Fruit fly (Drosophila melanogaster) whole organism, embryonic: ENCODE measurements around the gene Notum.
A peak's percentile ranks its signal among the peaks of the same experiment; 100 is the strongest.

Experiments
- Adf1 ChIP-seq: fragments of 200-800 bp; sonication (Bioruptor generic); IDR thresholded peaks from 2 replicates; pipeline ENCODE4 v1.3.6; 2022; ENCODE audit warnings: missing biosample characterization, missing genetic modification characterization
- Antp ChIP-seq: fragments of 200-800 bp; sonication (Bioruptor generic); optimal IDR thresholded peaks from 3 replicates; lab custom pipeline; 2016; ENCODE audit warnings: missing biosample characterization, missing genetic modification characterization
- Awh ChIP-seq: fragments of 200-800 bp; sonication (Bioruptor generic); IDR thresholded peaks from 2 replicates; pipeline ENCODE4, ENCODE4 v1.3.6; 2022; ENCODE audit warnings: missing biosample characterization, missing genetic modification characterization
- BtbVII ChIP-seq: fragments of 200-800 bp; sonication (Bioruptor generic); optimal IDR thresholded peaks from 3 replicates; lab custom pipeline; 2017; ENCODE audit warnings: missing biosample characterization, mild to moderate bottlenecking, missing genetic modification characterization
- CG11504 ChIP-seq: fragments of 200-800 bp; sonication (Bioruptor generic); optimal IDR thresholded peaks from 3 replicates; lab custom pipeline; 2019; ENCODE audit warnings: missing biosample characterization, mild to moderate bottlenecking, missing genetic modification characterization, moderate library complexity
- CG12071 ChIP-seq: fragments of 200-800 bp; sonication (Bioruptor generic); optimal IDR thresholded peaks from 3 replicates; lab custom pipeline; 2018; ENCODE audit warnings: missing biosample characterization, mild to moderate bottlenecking, missing genetic modification characterization
- CG12155 ChIP-seq: fragments of 200-800 bp; sonication (Bioruptor generic); optimal IDR thresholded peaks from 3 replicates; lab custom pipeline; 2016; ENCODE audit warnings: missing biosample characterization, missing genetic modification characterization
- CG12219 ChIP-seq: fragments of 200-800 bp; sonication (Bioruptor generic); optimal IDR thresholded peaks from 3 replicates; lab custom pipeline; 2018; ENCODE audit warnings: missing biosample characterization, mild to moderate bottlenecking, missing genetic modification characterization
- CG1233 ChIP-seq: fragments of 200-800 bp; sonication (Bioruptor generic); optimal IDR thresholded peaks from 4 replicates; lab custom pipeline; 2018; ENCODE audit warnings: missing biosample characterization, mild to moderate bottlenecking, missing genetic modification characterization
- CG13123 ChIP-seq: fragments of 200-800 bp; sonication (Bioruptor generic); optimal IDR thresholded peaks from 2 replicates; lab custom pipeline; 2016; ENCODE audit warnings: missing biosample characterization, missing genetic modification characterization
- CG13424 ChIP-seq: fragments of 200-800 bp; sonication (Bioruptor generic); optimal IDR thresholded peaks from 2 replicates; lab custom pipeline; 2019; ENCODE audit warnings: missing biosample characterization, mild to moderate bottlenecking, missing genetic modification characterization, moderate library complexity
- CG13775 ChIP-seq: fragments of 200-800 bp; sonication (Bioruptor generic); optimal IDR thresholded peaks from 3 replicates; lab custom pipeline; 2017; ENCODE audit warnings: missing biosample characterization, mild to moderate bottlenecking, missing genetic modification characterization
- CG15514 ChIP-seq: fragments of 200-800 bp; sonication (Bioruptor generic); optimal IDR thresholded peaks from 3 replicates; lab custom pipeline; 2017; ENCODE audit warnings: missing biosample characterization, missing genetic modification characterization, mild to moderate bottlenecking, moderate library complexity, missing genetic modification reagents
- CG17802 ChIP-seq: fragments of 200-800 bp; sonication (Bioruptor generic); optimal IDR thresholded peaks from 2 replicates; lab custom pipeline; 2018; ENCODE audit warnings: missing biosample characterization, mild to moderate bottlenecking, missing genetic modification characterization, moderate library complexity
- CG18619 ChIP-seq: fragments of 200-800 bp; sonication (Bioruptor generic); optimal IDR thresholded peaks from 3 replicates; lab custom pipeline; 2017; ENCODE audit warnings: missing biosample characterization, mild to moderate bottlenecking, missing genetic modification characterization
- CG2712 ChIP-seq: fragments of 200-800 bp; optimal IDR thresholded peaks from 3 replicates; lab custom pipeline; 2019; ENCODE audit warnings: missing biosample characterization, mild to moderate bottlenecking, missing genetic modification characterization, moderate library complexity
- CG30020 ChIP-seq: fragments of 200-800 bp; optimal IDR thresholded peaks from 2 replicates; lab custom pipeline; 2019; ENCODE audit warnings: missing biosample characterization, mild to moderate bottlenecking, missing genetic modification characterization, moderate library complexity
- CG42726 ChIP-seq: fragments of 200-800 bp; sonication (Bioruptor generic); IDR thresholded peaks from 2 replicates; pipeline ENCODE4 v1.3.6; 2022; ENCODE audit warnings: missing biosample characterization, missing genetic modification characterization; ENCODE audit not compliant: partially characterized antibody
- CG4328 ChIP-seq: fragments of 200-800 bp; sonication (Bioruptor generic); optimal IDR thresholded peaks from 3 replicates; lab custom pipeline; 2017; ENCODE audit warnings: missing biosample characterization, missing genetic modification reagents, missing genetic modification characterization
- CG4360 ChIP-seq: fragments of 200-800 bp; sonication (Bioruptor generic); IDR thresholded peaks from 2 replicates; pipeline ENCODE4 v1.3.6; 2022; ENCODE audit warnings: missing biosample characterization, missing genetic modification characterization
- CG4854 ChIP-seq: fragments of 200-800 bp; sonication (Bioruptor generic); optimal IDR thresholded peaks from 2 replicates; lab custom pipeline; 2016; ENCODE audit warnings: missing biosample characterization, missing genetic modification characterization, inconsistent platforms
- CG6813 ChIP-seq: fragments of 200-800 bp; sonication (Bioruptor generic); optimal IDR thresholded peaks from 2 replicates; lab custom pipeline; 2017; ENCODE audit warnings: missing biosample characterization, missing genetic modification characterization, mild to moderate bottlenecking, moderate library complexity, missing genetic modification reagents
- CG7271 ChIP-seq: fragments of 200-800 bp; sonication (Bioruptor generic); optimal IDR thresholded peaks from 2 replicates; lab custom pipeline; 2018; ENCODE audit warnings: missing biosample characterization, mild to moderate bottlenecking, missing genetic modification characterization, moderate library complexity
- CG7928 ChIP-seq: fragments of 200-800 bp; sonication (Bioruptor generic); optimal IDR thresholded peaks from 2 replicates; lab custom pipeline; 2017; ENCODE audit warnings: missing biosample characterization, mild to moderate bottlenecking, missing genetic modification characterization
- CG7987 ChIP-seq: fragments of 200-800 bp; sonication (Bioruptor generic); optimal IDR thresholded peaks from 2 replicates; lab custom pipeline; 2018; ENCODE audit warnings: missing biosample characterization, mild to moderate bottlenecking, missing genetic modification characterization, moderate library complexity
- Deaf1 ChIP-seq: fragments of 200-800 bp; optimal IDR thresholded peaks from 3 replicates; lab custom pipeline; 2019; ENCODE audit warnings: missing biosample characterization, mild to moderate bottlenecking, missing genetic modification characterization, moderate library complexity
- Dfd ChIP-seq, 2 experiments: fragments of >200 bp; optimal IDR thresholded peaks; 2 replicates each; lab custom pipeline; 2017; ENCODE audit warnings: missing biosample characterization in 2 of 2, missing genetic modification characterization in 2 of 2
- Dip3 ChIP-seq: fragments of 200-800 bp; sonication (Bioruptor generic); optimal IDR thresholded peaks from 3 replicates; lab custom pipeline; 2016; ENCODE audit warnings: missing biosample characterization, missing genetic modification characterization
- Dll ChIP-seq: fragments of 200-800 bp; sonication (Bioruptor generic); IDR thresholded peaks from 4 replicates; pipeline ENCODE4 v1.3.6; 2022; ENCODE audit warnings: missing biosample characterization, missing genetic modification characterization; ENCODE audit not compliant: partially characterized antibody
- Doc3 ChIP-seq: fragments of 200-800 bp; sonication (Bioruptor generic); IDR thresholded peaks from 3 replicates; pipeline ENCODE4 v1.3.6; 2022; ENCODE audit warnings: missing biosample characterization, missing genetic modification characterization; ENCODE audit not compliant: partially characterized antibody
- Ets65A ChIP-seq: fragments of 200-800 bp; sonication (Bioruptor generic); peaks from one replicate; lab custom pipeline; 2016; ENCODE audit warnings: missing biosample characterization, missing genetic modification characterization
- Hr3 ChIP-seq: fragments of 200-800 bp; sonication (Bioruptor generic); optimal IDR thresholded peaks from 3 replicates; lab custom pipeline; 2016; ENCODE audit warnings: missing biosample characterization, missing genetic modification characterization
- Lhr ChIP-seq: fragments of 200-800 bp; sonication (Bioruptor generic); optimal IDR thresholded peaks from 3 replicates; lab custom pipeline; 2017; ENCODE audit warnings: mild to moderate bottlenecking, missing biosample characterization, missing genetic modification reagents, missing genetic modification characterization
- Mad ChIP-seq: fragments of 200-800 bp; sonication (Bioruptor generic); optimal IDR thresholded peaks from 2 replicates; lab custom pipeline; 2016; ENCODE audit warnings: missing biosample characterization, missing genetic modification characterization
- Mrtf ChIP-seq: fragments of 200-800 bp; sonication (Bioruptor generic); IDR thresholded peaks from 3 replicates; pipeline ENCODE4 v1.3.6; 2022; ENCODE audit warnings: missing biosample characterization, missing genetic modification characterization
- Nf-YA ChIP-seq: fragments of 200-800 bp; sonication (Bioruptor generic); IDR thresholded peaks from 2 replicates; pipeline ENCODE4 v1.3.6; 2022; ENCODE audit warnings: missing biosample characterization, missing genetic modification characterization
- Oaz ChIP-seq: fragments of 200-800 bp; sonication (Bioruptor generic); IDR thresholded peaks from 2 replicates; pipeline ENCODE4 v1.3.6; 2022; ENCODE audit warnings: missing biosample characterization, missing genetic modification characterization
- Rx ChIP-seq: fragments of 200-800 bp; sonication (Bioruptor generic); IDR thresholded peaks from 2 replicates; pipeline ENCODE4 v1.3.6; 2022; ENCODE audit warnings: missing biosample characterization, missing genetic modification characterization
- Sin3A ChIP-seq: fragments of >200 bp; optimal IDR thresholded peaks from 2 replicates; lab custom pipeline; 2018
- Ssrp ChIP-seq: fragments of 200-800 bp; sonication (Bioruptor generic); optimal IDR thresholded peaks from 2 replicates; lab custom pipeline; 2018; ENCODE audit warnings: missing biosample characterization, mild to moderate bottlenecking, missing genetic modification characterization, moderate library complexity
- Stat92E ChIP-seq, 3 experiments: fragments of >200 bp in 2 of 3; fragments of 200-800 bp in 1 of 3; sonication (Bioruptor generic) in 1 of 3; optimal IDR thresholded peaks; 2 replicates each; lab custom pipeline; 2017 to 2019; ENCODE audit warnings: missing biosample characterization in 3 of 3, missing genetic modification characterization in 3 of 3, mild to moderate bottlenecking in 1 of 3, moderate library complexity in 1 of 3
- br ChIP-seq: fragments of >200 bp; optimal IDR thresholded peaks from 2 replicates; lab custom pipeline; 2017
- chn ChIP-seq: fragments of 200-800 bp; sonication (Bioruptor generic); optimal IDR thresholded peaks from 2 replicates; lab custom pipeline; 2016; ENCODE audit warnings: missing biosample characterization, missing genetic modification characterization
- ftz-f1 ChIP-seq: fragments of 200-800 bp; sonication (Bioruptor generic); optimal IDR thresholded peaks from 2 replicates; lab custom pipeline; 2016; ENCODE audit warnings: missing biosample characterization, missing genetic modification characterization
- luna ChIP-seq: fragments of 200-800 bp; sonication (Bioruptor generic); optimal IDR thresholded peaks from 2 replicates; lab custom pipeline; 2016; ENCODE audit warnings: missing biosample characterization, missing genetic modification characterization
- mirr ChIP-seq: fragments of 200-800 bp; sonication (Bioruptor generic); optimal IDR thresholded peaks from 3 replicates; lab custom pipeline; 2018; ENCODE audit warnings: missing biosample characterization, mild to moderate bottlenecking, missing genetic modification characterization
- odd ChIP-seq: fragments of 200-800 bp; sonication (Bioruptor generic); optimal IDR thresholded peaks from 2 replicates; lab custom pipeline; 2017; ENCODE audit warnings: missing biosample characterization, mild to moderate bottlenecking, missing genetic modification characterization
- pfk ChIP-seq: fragments of 200-800 bp; sonication (Bioruptor generic); optimal IDR thresholded peaks from 2 replicates; lab custom pipeline; 2018; ENCODE audit warnings: missing biosample characterization, mild to moderate bottlenecking, missing genetic modification characterization, moderate library complexity
- schlank ChIP-seq: fragments of 200-800 bp; sonication (Bioruptor generic); optimal IDR thresholded peaks from 2 replicates; lab custom pipeline; 2018; ENCODE audit warnings: missing biosample characterization, mild to moderate bottlenecking, missing genetic modification characterization
- tin ChIP-seq: fragments of 200-800 bp; sonication (Bioruptor generic); optimal IDR thresholded peaks from 3 replicates; lab custom pipeline; 2016; ENCODE audit warnings: missing biosample characterization, missing genetic modification characterization
- tup ChIP-seq: fragments of 200-800 bp; sonication (Bioruptor generic); optimal IDR thresholded peaks from 2 replicates; lab custom pipeline; 2016; ENCODE audit warnings: missing biosample characterization, mild to moderate bottlenecking, missing genetic modification characterization, moderate library complexity
- twi ChIP-seq: fragments of 200-800 bp; optimal IDR thresholded peaks from 2 replicates; lab custom pipeline; 2019; ENCODE audit warnings: missing biosample characterization, mild to moderate bottlenecking, missing genetic modification characterization, moderate library complexity
- yki ChIP-seq: fragments of >200 bp; optimal IDR thresholded peaks from 3 replicates; lab custom pipeline; 2018

The Notum gene

DNA sequence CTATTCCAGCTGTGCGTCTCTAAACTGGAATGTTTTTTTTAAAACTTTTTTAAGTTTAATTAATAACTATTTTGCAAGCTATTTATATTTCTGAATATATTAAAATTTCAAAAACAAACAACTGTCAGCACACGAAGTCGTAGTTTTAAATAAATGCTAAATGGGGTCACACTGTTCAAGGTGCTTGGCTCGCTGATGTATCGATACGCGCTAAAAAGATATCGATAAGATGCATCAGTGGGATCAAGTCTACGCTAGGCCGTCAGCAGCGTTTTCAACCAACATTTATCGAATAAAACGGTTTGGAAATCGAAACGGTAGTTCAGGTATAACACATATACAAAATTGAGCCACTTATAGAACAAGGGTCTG is 27.6 kb downstream of the Notum start, which contains the start of gene Diap1 (continued):
- peak; percentile 23 for TF ChIP-seq CG11504
- TF ChIP-seq Stat92E (GFP tag; optimal IDR thresholded peaks at IDR 0.05; lab: Kevin White, UChicago), result peak in 1 of 3 experiments; percentile 72
- TF ChIP-seq CG7271 (tag; lab: Kevin White, UChicago), result no peak
- TF ChIP-seq CG13123 (GFP tag; lab: Kevin White, UChicago), result no peak
- TF ChIP-seq tin (GFP tag; lab: Kevin White, UChicago), result no peak
- TF ChIP-seq Mad (GFP tag; lab: Kevin White, UChicago), result no peak
- peak; percentile 18 for TF ChIP-seq CG2712 (tag; lab: Kevin White, UChicago)
- no peak for TF ChIP-seq Nf-YA
- no peak for TF ChIP-seq CG4854 (GFP tag; lab: Kevin White, UChicago)
- no peak for TF ChIP-seq twi (tag; lab: Kevin White, UChicago)
- no peak for TF ChIP-seq Hr3 (GFP tag; lab: Kevin White, UChicago)
- no peak for TF ChIP-seq CG4328
- no peak for TF ChIP-seq CG4360
- no peak for TF ChIP-seq CG17802 (tag; lab: Kevin White, UChicago)
- TF ChIP-seq luna, result no peak
- TF ChIP-seq Antp (GFP tag; lab: Kevin White, UChicago), result no peak
- no peak for TF ChIP-seq Mrtf (GFP tag; lab: Robert Waterston, UW)
- peak; percentile 85 for TF ChIP-seq Doc3 (GFP tag; lab: Robert Waterston, UW)
- TF ChIP-seq chn (GFP tag; lab: Kevin White, UChicago), result no peak
- TF ChIP-seq br (lab: Kevin White, UChicago), result no peak
- TF ChIP-seq CG12155 (GFP tag; lab: Kevin White, UChicago), result no peak
- TF ChIP-seq CG7928, result no peak
- no peak for TF ChIP-seq Oaz
- TF ChIP-seq mirr, result no peak
- TF ChIP-seq pfk, result peak; percentile 64
- TF ChIP-seq Lhr (GFP tag; lab: Kevin White, UChicago), result peak; percentile 77
- peak; percentile 53 for TF ChIP-seq ftz-f1 (GFP tag; lab: Kevin White, UChicago)
- no peak for TF ChIP-seq CG13424
- TF ChIP-seq yki (lab: Kevin White, UChicago), result no peak
- no peak for TF ChIP-seq CG1233 (GFP tag; lab: Kevin White, UChicago)
- TF ChIP-seq Dip3 (GFP tag; lab: Kevin White, UChicago), result no peak
- no peak for TF ChIP-seq BtbVII (GFP tag; lab: Kevin White, UChicago)
- peak; percentile 91 for TF ChIP-seq CG42726 (GFP tag; lab: Robert Waterston, UW)
- no peak for TF ChIP-seq Rx (GFP tag; lab: Robert Waterston, UW)
- no peak for TF ChIP-seq Adf1 (GFP tag; lab: Robert Waterston, UW)
- TF ChIP-seq tup (GFP tag; lab: Kevin White, UChicago), result no peak
- TF ChIP-seq CG12219, result no peak
- TF ChIP-seq CG30020 (tag; lab: Kevin White, UChicago), result no peak
- TF ChIP-seq Sin3A, result peak; percentile 71
- no peak for TF ChIP-seq CG18619 (GFP tag; lab: Kevin White, UChicago)
- peak; percentile 34 for TF ChIP-seq CG7987 (GFP tag; lab: Kevin White, UChicago)
- no peak for TF ChIP-seq Awh (GFP tag; lab: Robert Waterston, UW)
- peak; percentile 91 for TF ChIP-seq Dll
- TF ChIP-seq Ssrp (tag; lab: Kevin White, UChicago), result no peak
- TF ChIP-seq odd (GFP tag; lab: Kevin White, UChicago), result no peak
- TF ChIP-seq Ets65A, result peak; percentile 90
- no peak for TF ChIP-seq schlank (tag; lab: Kevin White, UChicago)
- TF ChIP-seq CG13775 (GFP tag; lab: Kevin White, UChicago), result no peak
- TF ChIP-seq Dfd (GFP tag; optimal IDR thresholded peaks at IDR 0.05; lab: Kevin White, UChicago), result no peak
- TF ChIP-seq CG6813 (GFP tag; lab: Kevin White, UChicago), result no peak
- peak; percentile 96 for TF ChIP-seq CG15514 (GFP tag; lab: Kevin White, UChicago)
- TF ChIP-seq Deaf1 (tag; lab: Kevin White, UChicago), result no peak
- no peak for TF ChIP-seq CG12071 (GFP tag; lab: Kevin White, UChicago)
